Fruit fly (Drosophila melanogaster) whole organism, wandering third instar larva: ENCODE data around the gene Obp22a.

Source experiments
- Abd-B ChIP-seq: fragments of >200 bp; optimal IDR thresholded peaks from 2 replicates; lab custom pipeline; 2017; ENCODE audit warnings: missing biosample characterization, missing genetic modification characterization
- CG9705 ChIP-seq: fragments of 200-800 bp; sonication (Bioruptor generic); optimal IDR thresholded peaks from 2 replicates; lab custom pipeline; 2018; ENCODE audit warnings: missing biosample characterization, mild to moderate bottlenecking, missing genetic modification characterization
- Dfd ChIP-seq: fragments of >200 bp; optimal IDR thresholded peaks from 2 replicates; lab custom pipeline; 2017; ENCODE audit warnings: missing biosample characterization, missing genetic modification characterization
- Dif ChIP-seq: fragments of 200-275, 200-300 bp; sonication (Bioruptor generic); optimal IDR thresholded peaks from 2 replicates; lab custom pipeline; 2018; ENCODE audit warnings: missing biosample characterization, missing genetic modification characterization; ENCODE audit not compliant: partially characterized antibody
- HLH106 ChIP-seq: fragments of 200-800 bp; optimal IDR thresholded peaks from 3 replicates; lab custom pipeline; 2019; ENCODE audit warnings: missing biosample characterization, mild to moderate bottlenecking, missing genetic modification characterization, moderate library complexity
- Hr78 ChIP-seq: fragments of >200 bp; optimal IDR thresholded peaks from 2 replicates; lab custom pipeline; 2017; ENCODE audit warnings: missing biosample characterization, missing genetic modification characterization
- Hr83 ChIP-seq: fragments of 200-300 bp; sonication (Bioruptor generic); optimal IDR thresholded peaks from 2 replicates; lab custom pipeline; 2016; ENCODE audit warnings: missing biosample characterization, mild to moderate bottlenecking, missing genetic modification characterization, moderate library complexity; ENCODE audit not compliant: poor library complexity, severe bottlenecking
- Jra ChIP-seq: sonication (Bioruptor generic); optimal IDR thresholded peaks from 2 replicates; lab custom pipeline; 2016; ENCODE audit warnings: missing biosample characterization, missing genetic modification characterization
- Myc ChIP-seq: fragments of >200 bp; optimal IDR thresholded peaks from 2 replicates; lab custom pipeline; 2017
- N ChIP-seq: fragments of >200 bp; optimal IDR thresholded peaks from 2 replicates; lab custom pipeline; 2018; ENCODE audit warnings: missing biosample characterization, missing external identifiers, missing genetic modification characterization
- OdsH ChIP-seq: fragments of 200-800 bp; sonication (Bioruptor generic); optimal IDR thresholded peaks from 2 replicates; lab custom pipeline; 2016; ENCODE audit warnings: missing biosample characterization, mild to moderate bottlenecking, missing genetic modification characterization
- Rel ChIP-seq, 2 experiments: fragments of 200-800 bp; sonication (Bioruptor generic) in 1 of 2; optimal IDR thresholded peaks; 2 replicates in 1 of 2; 3 replicates in 1 of 2; lab custom pipeline; 2016 to 2019; ENCODE audit warnings: mild to moderate bottlenecking in 2 of 2, missing biosample characterization in 2 of 2, missing genetic modification characterization in 2 of 2, moderate library complexity in 1 of 2
- Sp1 ChIP-seq: fragments of 200-800 bp; sonication (Bioruptor generic); optimal IDR thresholded peaks from 3 replicates; lab custom pipeline; 2019; ENCODE audit warnings: missing biosample characterization, mild to moderate bottlenecking, missing genetic modification characterization, moderate library complexity
- Vsx2 ChIP-seq: fragments of 200-300, 225-300 bp; sonication (Bioruptor generic); optimal IDR thresholded peaks from 2 replicates; lab custom pipeline; 2018; ENCODE audit warnings: missing biosample characterization, missing genetic modification characterization; ENCODE audit not compliant: partially characterized antibody
- brk ChIP-seq: fragments of 200-800 bp; sonication (Bioruptor generic); optimal IDR thresholded peaks from 2 replicates; lab custom pipeline; 2016; ENCODE audit warnings: missing biosample characterization, mild to moderate bottlenecking, missing genetic modification characterization
- dl ChIP-seq, 2 experiments: fragments of 175-275, 200-275 bp in 1 of 2; fragments of 200-275 bp in 1 of 2; sonication (Bioruptor generic); optimal IDR thresholded peaks; lab custom pipeline; 2018; ENCODE audit warnings: mild to moderate bottlenecking in 2 of 2, missing biosample characterization in 2 of 2, missing genetic modification characterization in 2 of 2, moderate library complexity in 2 of 2; ENCODE audit not compliant: partially characterized antibody in 2 of 2, insufficient read depth in 1 of 2
- dmrt93B ChIP-seq: fragments of 200-800 bp; sonication (Bioruptor generic); optimal IDR thresholded peaks from 2 replicates; lab custom pipeline; 2018; ENCODE audit warnings: missing biosample characterization, mild to moderate bottlenecking, missing genetic modification characterization
- dsf ChIP-seq: sonication (Bioruptor generic); optimal IDR thresholded peaks from 2 replicates; lab custom pipeline; 2016; ENCODE audit warnings: missing biosample characterization, missing genetic modification characterization, borderline replicate concordance
- ey ChIP-seq: fragments of 200-800 bp; sonication (Bioruptor generic); optimal IDR thresholded peaks from 2 replicates; lab custom pipeline; 2016; ENCODE audit warnings: missing biosample characterization, missing genetic modification characterization
- foxo ChIP-seq, 2 experiments: fragments of 200-800 bp; sonication (Bioruptor generic); optimal IDR thresholded peaks; 2 replicates in 1 of 2; 3 replicates in 1 of 2; lab custom pipeline; 2016 to 2017; ENCODE audit warnings: missing biosample characterization in 2 of 2, missing genetic modification characterization in 2 of 2
- fru ChIP-seq: fragments of 200-800 bp; sonication (Bioruptor generic); optimal IDR thresholded peaks from 3 replicates; lab custom pipeline; 2016; ENCODE audit warnings: missing biosample characterization, mild to moderate bottlenecking, missing genetic modification characterization
- h ChIP-seq: fragments of 200-800 bp; sonication (Bioruptor generic); optimal IDR thresholded peaks from 3 replicates; lab custom pipeline; 2016; ENCODE audit warnings: missing biosample characterization, mild to moderate bottlenecking, missing genetic modification characterization
- lola ChIP-seq: fragments of >200 bp; optimal IDR thresholded peaks from 2 replicates; lab custom pipeline; 2017; ENCODE audit warnings: missing biosample characterization, missing genetic modification characterization
- pan ChIP-seq: fragments of >200 bp; optimal IDR thresholded peaks from 2 replicates; lab custom pipeline; 2017
- psq ChIP-seq: fragments of 200-800 bp; sonication (Bioruptor generic); optimal IDR thresholded peaks from 3 replicates; lab custom pipeline; 2017; ENCODE audit warnings: missing biosample characterization, mild to moderate bottlenecking, missing genetic modification characterization, moderate library complexity
- sv ChIP-seq: fragments of 200-800 bp; sonication (Bioruptor generic); optimal IDR thresholded peaks from 3 replicates; lab custom pipeline; 2016; ENCODE audit warnings: missing biosample characterization, missing genetic modification characterization
- usp ChIP-seq: fragments of >200 bp; optimal IDR thresholded peaks from 2 replicates; lab custom pipeline; 2017; ENCODE audit warnings: missing biosample characterization, missing genetic modification characterization

Obp22a gene

dm6 chr2L:1960056-1960455 is 31.9 kb downstream of the Obp22a start:
- TF ChIP-seq h (GFP tag; lab: Kevin White, UChicago) (peak; percentile 6), N (no peak), ey (GFP tag; lab: Kevin White, UChicago) (peak; percentile 2), fru (GFP tag; lab: Kevin White, UChicago) (peak; percentile 5), HLH106 (tag; lab: Kevin White, UChicago) (peak; percentile 8), CG9705 (GFP tag; lab: Kevin White, UChicago) (no peak)

- TF ChIP-seq Sp1 (GFP tag; lab: Kevin White, UChicago): peak; percentile 22
- no peak for TF ChIP-seq CG9705 (GFP tag; lab: Kevin White, UChicago)
- peak; percentile 0 for TF ChIP-seq OdsH
These were observed 32.5 kb downstream of the Obp22a start for dm6 chr2L:1959420-1959819.

dm6 chr2L:1954541-1954940 is 37.4 kb downstream of the Obp22a start:
- TF ChIP-seq Hr78 (no peak), Vsx2 (GFP tag; lab: Kevin White, UChicago) (peak; percentile 38)
- TF ChIP-seq, all 38 proteins: peak for 1

- TF ChIP-seq HLH106 (tag; lab: Kevin White, UChicago) (no peak), Vsx2 (GFP tag; lab: Kevin White, UChicago) (no peak), Dfd (GFP tag; lab: Kevin White, UChicago) (no peak), Dif (GFP tag; lab: Kevin White, UChicago) (no peak)
These were observed 44.0 kb downstream of the Obp22a start for dm6 chr2L:1947959-1948358.

- TF ChIP-seq Hr83 (GFP tag; lab: Kevin White, UChicago): no peak
- no peak for TF ChIP-seq Dfd (GFP tag; lab: Kevin White, UChicago)
- TF ChIP-seq dmrt93B (GFP tag; lab: Kevin White, UChicago): no peak
- TF ChIP-seq Abd-B (GFP tag; lab: Kevin White, UChicago): no peak
- no peak for TF ChIP-seq Myc (lab: Kevin White, UChicago)
These were observed 45.3 kb downstream of the Obp22a start, which contains the start of gene CG33673 for dm6 chr2L:1946628-1947027. Gene CG33673 (minus strand): TSS chr2L:1946728.

dm6 chr2L:1945609-1946008 is 46.4 kb downstream of the Obp22a start, which contains the start of gene CG15357:
Gene CG15357 (minus strand): TSS chr2L:1945709.
- no peak for TF ChIP-seq Jra
- TF ChIP-seq Dif (GFP tag; lab: Kevin White, UChicago): no peak
- no peak for TF ChIP-seq dsf (GFP tag; lab: Kevin White, UChicago)
- TF ChIP-seq Hr78: no peak
- TF ChIP-seq dmrt93B (GFP tag; lab: Kevin White, UChicago): no peak
- TF ChIP-seq psq (GFP tag; lab: Kevin White, UChicago): no peak
- TF ChIP-seq brk: no peak
- TF ChIP-seq dl (GFP tag; optimal IDR thresholded peaks at IDR 0.05; lab: Kevin White, UChicago; ENCODE audit: insufficient read depth in 1 of 2, partially characterized antibody in 2 of 2): no peak
- no peak for TF ChIP-seq lola (GFP tag; lab: Kevin White, UChicago)
- TF ChIP-seq usp (GFP tag; lab: Kevin White, UChicago): no peak
- no peak for TF ChIP-seq Myc (lab: Kevin White, UChicago)
- no peak for TF ChIP-seq Dfd (GFP tag; lab: Kevin White, UChicago)
- TF ChIP-seq N: no peak
- no peak for TF ChIP-seq sv
- no peak for TF ChIP-seq pan (lab: Kevin White, UChicago)
- no peak for TF ChIP-seq Rel (GFP tag; optimal IDR thresholded peaks at IDR 0.05; lab: Kevin White, UChicago)
- TF ChIP-seq Rel (tag; optimal IDR thresholded peaks at IDR 0.05; lab: Kevin White, UChicago): no peak

- TF ChIP-seq Hr83 (GFP tag; lab: Kevin White, UChicago): peak; percentile 34
- no peak for TF ChIP-seq foxo (GFP tag; optimal IDR thresholded peaks at IDR 0.05; lab: Kevin White, UChicago)
- TF ChIP-seq h (GFP tag; lab: Kevin White, UChicago): peak; percentile 11
These were observed 47.4 kb downstream of the Obp22a start for dm6 chr2L:1944473-1945110.
